Fruit fly (Drosophila melanogaster): ENCODE measurements around the gene sima.
A peak's percentile ranks its signal among the peaks of the same experiment; 100 is the strongest.

The sima gene

DNA sequence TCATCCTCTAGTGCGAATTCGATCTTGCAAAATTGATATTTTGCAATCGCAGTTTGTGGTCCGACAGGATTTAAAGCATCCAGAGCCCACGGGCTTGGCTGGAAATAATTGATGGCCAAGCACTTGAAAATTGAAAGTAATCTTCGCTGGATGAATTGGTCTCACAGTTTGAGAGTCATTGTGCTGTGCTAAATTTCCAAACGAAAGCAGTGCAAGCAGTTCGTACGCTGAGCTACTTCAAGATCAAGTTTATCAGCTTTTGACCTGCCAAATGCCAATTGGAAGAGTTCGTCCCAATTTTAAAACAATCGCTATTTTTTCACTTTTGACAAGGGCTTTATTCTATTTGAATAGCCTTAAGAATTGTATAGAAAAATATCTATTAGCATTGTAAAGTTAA lies 95.8 kb downstream of the sima start:
- TF ChIP-seq CG8301 (tag; optimal IDR thresholded peaks at IDR 0.05) (no peak), Pif1B (GFP tag; optimal IDR thresholded peaks at IDR 0.05) (no peak), gl (tag; optimal IDR thresholded peaks at IDR 0.05) (no peak), CG4496 (GFP tag; IDR thresholded peaks at IDR 0.05) (peak; percentile 17; the same call in 1 of the 3 replicates), CG10348 (GFP tag; IDR thresholded peaks at IDR 0.05) (no peak)

DNA sequence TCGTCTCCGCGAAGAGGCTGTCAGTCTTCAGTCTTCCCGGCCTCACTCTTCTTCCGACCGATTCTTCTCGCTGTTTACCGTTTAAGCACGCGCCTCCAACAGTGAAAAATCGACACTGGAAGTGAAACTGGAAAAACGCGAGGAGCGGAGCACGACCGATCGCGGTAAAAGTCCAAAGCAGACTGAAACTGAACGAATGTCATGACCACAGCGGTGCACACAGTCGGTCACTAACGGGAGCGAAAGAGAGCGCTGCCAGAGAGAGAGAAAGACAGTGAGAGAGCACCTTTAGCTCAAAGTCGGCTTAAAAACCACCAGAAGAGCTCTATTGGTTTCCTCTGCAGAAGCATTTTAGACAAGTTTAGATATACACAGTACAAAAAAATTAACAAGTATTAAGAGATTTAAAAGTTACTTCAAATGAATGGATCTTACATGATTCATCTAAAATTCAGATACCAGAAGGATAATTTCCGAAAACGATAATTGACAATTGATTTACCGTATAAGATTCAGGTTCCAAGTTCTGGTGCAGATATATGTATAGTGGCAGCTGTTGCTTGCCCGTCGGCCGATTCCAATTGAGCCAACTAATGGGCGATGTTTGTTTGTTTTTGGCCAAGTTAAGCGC lies 102.3 kb downstream of the sima start, which contains the start of gene CG11498:
Gene CG11498 (minus strand): TSS at position 162 of the 631 bp plus-strand sequence.
- peak; percentile 38 for TF ChIP-seq Pif1A (GFP tag; optimal IDR thresholded peaks at IDR 0.05)
- no peak for TF ChIP-seq D1 (tag; optimal IDR thresholded peaks at IDR 0.05)
- peak; percentile 59; the same call in 1 of the 2 replicates for TF ChIP-seq Ets98B (GFP tag; IDR thresholded peaks at IDR 0.05)
- TF ChIP-seq Pif1B (GFP tag; optimal IDR thresholded peaks at IDR 0.05), result peak; percentile 30
- TF ChIP-seq rn (GFP tag; IDR thresholded peaks at IDR 0.05), result no peak
- TF ChIP-seq CG8301 (tag; optimal IDR thresholded peaks at IDR 0.05), result no peak
- TF ChIP-seq fd96Ca (GFP tag; IDR thresholded peaks at IDR 0.05), result 0 out of 3 replicates have a peak, but pooled peaks have one; percentile 27
- peak; percentile 46 for TF ChIP-seq CG32121 (GFP tag; IDR thresholded peaks at IDR 0.05)
- no peak for TF ChIP-seq CG10348 (GFP tag; IDR thresholded peaks at IDR 0.05)
- TF ChIP-seq CG14655 (GFP tag; optimal IDR thresholded peaks at IDR 0.05), result peak; percentile 33
- TF ChIP-seq CG13204 (GFP tag; optimal IDR thresholded peaks at IDR 0.05), result peak; percentile 36
- no peak for TF ChIP-seq gl (tag; optimal IDR thresholded peaks at IDR 0.05)
- TF ChIP-seq CG12605 (GFP tag; IDR thresholded peaks at IDR 0.05), result peak; percentile 24; the same call in 1 of the 2 replicates
- TF ChIP-seq CG4496 (GFP tag; IDR thresholded peaks at IDR 0.05), result peak; percentile 76

- TF ChIP-seq rn (GFP tag; IDR thresholded peaks at IDR 0.05) (no peak), CG15710 (tag; optimal IDR thresholded peaks at IDR 0.05) (no peak), Ets98B (GFP tag; IDR thresholded peaks at IDR 0.05) (peak; percentile 32; the same call in 1 of the 2 replicates)
These were observed 105.1 kb downstream of the sima start for dm6 chr3R:30163228-30163627.

DNA sequence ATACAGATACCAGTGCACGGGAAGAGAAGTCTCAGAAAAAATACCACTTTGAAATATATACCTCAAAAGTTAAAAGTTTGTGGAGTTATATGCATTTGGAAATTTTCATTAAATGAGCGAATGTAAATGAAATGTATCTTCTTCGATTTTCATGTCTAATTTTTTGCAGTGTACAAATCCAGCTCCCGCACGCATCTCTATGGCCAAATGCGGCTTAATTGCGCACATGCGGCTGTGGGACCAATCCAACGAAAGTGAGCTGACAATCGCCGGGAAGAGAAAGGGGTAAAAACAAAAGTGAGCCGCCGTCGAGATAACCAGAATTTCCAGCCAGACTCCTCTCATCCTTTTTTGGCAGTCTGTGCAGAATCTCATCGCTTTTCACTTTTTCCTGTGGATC lies 106.1 kb downstream of the sima start:
- TF ChIP-seq gl (tag; optimal IDR thresholded peaks at IDR 0.05) (no peak), Snoo (tag; optimal IDR thresholded peaks at IDR 0.05) (peak; percentile 12), CG13204 (GFP tag; optimal IDR thresholded peaks at IDR 0.05) (no peak), EcR (GFP tag; optimal IDR thresholded peaks at IDR 0.05) (no peak), CG12605 (GFP tag; IDR thresholded peaks at IDR 0.05) (peak; percentile 70), CG32121 (GFP tag; IDR thresholded peaks at IDR 0.05) (peak; percentile 92), Pif1A (GFP tag; optimal IDR thresholded peaks at IDR 0.05) (peak; percentile 46), CG15710 (tag; optimal IDR thresholded peaks at IDR 0.05) (no peak), CG8301 (tag; optimal IDR thresholded peaks at IDR 0.05) (peak; percentile 72), Pif1B (GFP tag; optimal IDR thresholded peaks at IDR 0.05) (peak; percentile 57), fd96Ca (GFP tag; IDR thresholded peaks at IDR 0.05) (peak; percentile 85), CG10348 (GFP tag; IDR thresholded peaks at IDR 0.05) (no peak), CG34367 (tag; optimal IDR thresholded peaks at IDR 0.05) (no peak), CG4496 (GFP tag; IDR thresholded peaks at IDR 0.05) (peak; percentile 88), CG14655 (GFP tag; optimal IDR thresholded peaks at IDR 0.05) (peak; percentile 77), CG9948 (tag; optimal IDR thresholded peaks at IDR 0.05) (peak; percentile 5), D1 (tag; optimal IDR thresholded peaks at IDR 0.05) (no peak), rn (GFP tag; IDR thresholded peaks at IDR 0.05) (peak; percentile 59; the same call in 1 of the 2 replicates), CG8159 (tag; optimal IDR thresholded peaks at IDR 0.05) (no peak), Ets98B (GFP tag; IDR thresholded peaks at IDR 0.05) (peak; percentile 87), CG17806 (tag; optimal IDR thresholded peaks at IDR 0.05) (peak; percentile 32)

DNA sequence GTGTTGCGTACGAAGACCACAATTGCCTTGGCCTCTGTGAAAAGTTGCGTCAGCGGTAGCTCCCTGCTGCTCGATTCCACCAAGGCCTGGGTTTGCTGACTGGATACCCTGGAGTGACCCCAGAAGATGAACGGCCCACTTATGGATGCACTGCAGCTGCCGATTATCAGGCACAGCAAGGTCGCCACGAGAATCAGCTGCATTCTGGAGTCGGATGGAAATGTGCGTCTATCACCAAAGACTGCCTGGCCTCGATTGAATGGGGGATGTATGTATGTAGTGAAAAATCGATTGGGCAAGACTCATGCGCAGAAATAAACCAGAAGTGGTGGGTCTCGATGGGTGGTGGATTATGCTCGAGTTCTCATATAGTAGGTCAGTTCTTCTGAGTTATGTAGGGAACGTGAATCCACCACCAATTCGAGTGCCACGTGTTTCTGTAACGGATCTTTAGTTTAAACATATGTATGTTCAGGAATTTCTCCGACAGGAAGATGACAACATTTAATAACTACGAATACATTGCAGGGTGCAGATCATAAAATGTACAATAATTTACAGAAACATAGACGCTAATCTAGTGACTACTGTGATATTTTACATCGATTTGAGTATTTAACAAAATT lies 108.2 kb downstream of the sima start, which contains the start of gene VhaAC45RP:
Gene VhaAC45RP (minus strand): TSS at position 261 of the 626 bp plus-strand sequence.
- no peak for TF ChIP-seq rn (GFP tag; IDR thresholded peaks at IDR 0.05)
- TF ChIP-seq CG34367 (tag; optimal IDR thresholded peaks at IDR 0.05), result no peak
- TF ChIP-seq CG12605 (GFP tag; IDR thresholded peaks at IDR 0.05), result no peak
- no peak for TF ChIP-seq CG13204 (GFP tag; optimal IDR thresholded peaks at IDR 0.05)
- TF ChIP-seq Pif1B (GFP tag; optimal IDR thresholded peaks at IDR 0.05), result no peak
- no peak for TF ChIP-seq CG9948 (tag; optimal IDR thresholded peaks at IDR 0.05)
- TF ChIP-seq EcR (GFP tag; optimal IDR thresholded peaks at IDR 0.05), result no peak

DNA sequence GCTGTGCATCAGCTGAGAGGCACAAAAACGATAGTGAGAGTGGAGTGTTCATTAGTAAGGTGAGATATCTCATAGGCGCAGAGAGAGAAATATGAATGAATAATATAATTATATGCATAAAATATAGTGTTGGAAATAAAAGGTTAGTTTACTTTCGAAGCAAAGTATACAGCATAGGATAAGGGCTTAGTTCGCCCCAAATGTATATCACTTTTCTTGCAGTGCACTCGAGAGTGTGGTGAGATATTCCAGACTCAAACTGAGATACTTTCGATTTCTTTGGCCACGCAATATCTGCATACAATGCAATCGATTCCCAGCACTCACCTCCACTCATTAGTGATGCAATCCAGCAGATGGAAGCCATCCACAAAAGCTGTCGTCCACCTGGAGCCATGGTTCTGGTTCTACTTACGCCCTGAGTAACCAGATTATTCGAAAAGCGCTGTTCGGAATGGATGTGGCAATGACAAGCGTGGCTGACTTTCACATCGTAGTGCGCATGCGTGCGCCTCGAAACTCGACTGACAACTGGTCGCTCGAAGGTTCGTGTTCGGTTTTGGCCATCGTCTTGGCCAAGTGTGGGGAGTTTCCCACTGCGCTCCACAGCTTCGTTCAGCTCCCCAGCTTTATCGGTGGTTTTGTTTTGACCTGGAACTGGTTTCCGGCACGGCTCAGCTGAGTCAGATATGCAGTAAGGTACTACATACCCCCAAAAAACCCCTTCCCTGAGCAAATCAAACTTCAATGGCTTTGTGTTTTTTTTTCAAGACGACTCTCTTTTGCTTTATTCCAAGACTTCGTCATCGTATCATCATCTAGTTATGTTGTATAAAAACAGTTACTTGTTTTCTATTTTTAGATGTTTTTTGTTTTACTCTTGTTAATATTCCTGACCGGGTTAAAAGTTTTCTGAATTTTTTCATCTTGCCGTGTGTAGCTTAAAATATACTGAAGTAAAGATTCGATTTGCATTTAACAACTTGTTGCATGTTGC lies 112.9 kb downstream of the sima start, which contains the start of gene Rsod:
Gene Rsod (minus strand): TSS at position 537 of the 997 bp plus-strand sequence.
- TF ChIP-seq CG4496 (GFP tag; IDR thresholded peaks at IDR 0.05), result peak; percentile 96
- TF ChIP-seq Pif1B (GFP tag; optimal IDR thresholded peaks at IDR 0.05), result peak; percentile 87
- TF ChIP-seq CG13204 (GFP tag; optimal IDR thresholded peaks at IDR 0.05), result no peak
- TF ChIP-seq CG8301 (tag; optimal IDR thresholded peaks at IDR 0.05), result peak; percentile 80
- TF ChIP-seq CG10348 (GFP tag; IDR thresholded peaks at IDR 0.05), result peak; percentile 59
- peak; percentile 90 for TF ChIP-seq CG12605 (GFP tag; IDR thresholded peaks at IDR 0.05)
- TF ChIP-seq rn (GFP tag; IDR thresholded peaks at IDR 0.05), result peak; percentile 91
- TF ChIP-seq Ets98B (GFP tag; IDR thresholded peaks at IDR 0.05), result peak; percentile 95
- TF ChIP-seq gl (tag; optimal IDR thresholded peaks at IDR 0.05), result peak; percentile 21
- peak; percentile 72 for TF ChIP-seq CG8159 (tag; optimal IDR thresholded peaks at IDR 0.05)
- peak; percentile 73 for TF ChIP-seq CG17806 (tag; optimal IDR thresholded peaks at IDR 0.05)
- peak; percentile 93 for TF ChIP-seq CG32121 (GFP tag; IDR thresholded peaks at IDR 0.05)
- TF ChIP-seq CG15710 (tag; optimal IDR thresholded peaks at IDR 0.05), result peak; percentile 70
- peak; percentile 81 for TF ChIP-seq Snoo (tag; optimal IDR thresholded peaks at IDR 0.05)
- peak; percentile 72 for TF ChIP-seq CG9948 (tag; optimal IDR thresholded peaks at IDR 0.05)
- peak; percentile 92 for TF ChIP-seq fd96Ca (GFP tag; IDR thresholded peaks at IDR 0.05)
- peak; percentile 86 for TF ChIP-seq CG14655 (GFP tag; optimal IDR thresholded peaks at IDR 0.05)
- TF ChIP-seq EcR (GFP tag; optimal IDR thresholded peaks at IDR 0.05), result peak; percentile 27
- TF ChIP-seq D1 (tag; optimal IDR thresholded peaks at IDR 0.05), result peak; percentile 13
- TF ChIP-seq Pif1A (GFP tag; optimal IDR thresholded peaks at IDR 0.05), result peak; percentile 86
- peak; percentile 67 for TF ChIP-seq CG34367 (tag; optimal IDR thresholded peaks at IDR 0.05)

Data from whole organism, pupa.